Fruit fly (Drosophila melanogaster): ENCODE measurements around the gene CG10970.

Gene CG10970

DNA sequence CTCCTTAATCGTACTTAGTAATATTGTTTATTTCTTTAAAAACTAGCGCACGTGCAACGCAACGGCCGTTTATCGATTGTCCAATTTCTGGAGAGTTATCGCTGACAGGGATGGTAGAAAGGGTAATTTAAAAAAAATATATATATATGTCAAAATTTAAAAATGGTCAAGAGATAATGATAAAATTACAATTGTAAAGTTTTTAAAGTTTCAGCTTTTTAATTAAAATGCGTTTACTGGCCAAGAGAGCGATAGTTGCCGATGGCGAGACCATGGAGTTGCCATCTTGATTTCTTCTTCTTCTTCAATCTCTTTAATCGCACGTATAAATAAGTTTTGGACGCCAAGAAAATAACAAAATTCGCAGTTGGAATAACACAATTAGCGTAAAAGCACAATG lies 9.8 kb upstream of the CG10970 start, which contains the start of the genes CG7246 and HP1b:
TSS of gene CG7246 (minus strand) at position 96 of the 400 bp plus-strand sequence.
TSS of gene HP1b (plus strand) at position 102 of the 400 bp plus-strand sequence.
- TF ChIP-seq Ets21C (GFP tag; optimal IDR thresholded peaks at IDR 0.05) (peak; percentile 37), Blimp-1 (GFP tag; optimal IDR thresholded peaks at IDR 0.05) (no peak), eg (GFP tag; IDR thresholded peaks at IDR 0.05) (peak; percentile 71), vri (GFP tag; optimal IDR thresholded peaks at IDR 0.05) (no peak), Eip75B (GFP tag; optimal IDR thresholded peaks at IDR 0.05) (peak; percentile 49), CG8632 (GFP tag; optimal IDR thresholded peaks at IDR 0.05) (peak; percentile 7), CG1621 (tag; optimal IDR thresholded peaks at IDR 0.05) (peak; percentile 14), svp (GFP tag) (peak; percentile 79), fkh (GFP tag; optimal IDR thresholded peaks at IDR 0.05) (no peak), CG3032 (tag; optimal IDR thresholded peaks at IDR 0.05) (peak; percentile 73), CG10631 (GFP tag; optimal IDR thresholded peaks at IDR 0.05) (peak; percentile 75), CG11902 (GFP tag; optimal IDR thresholded peaks at IDR 0.05) (peak; percentile 11), Hr4 (GFP tag; optimal IDR thresholded peaks at IDR 0.05) (peak; percentile 72), dac (GFP tag; optimal IDR thresholded peaks at IDR 0.05) (peak; percentile 9), CG32006 (GFP tag; optimal IDR thresholded peaks at IDR 0.05) (peak; percentile 53), Sox102F (GFP tag; optimal IDR thresholded peaks at IDR 0.05) (peak; percentile 63), Met (GFP tag; optimal IDR thresholded peaks at IDR 0.05) (peak; percentile 66), spab (GFP tag; optimal IDR thresholded peaks at IDR 0.05) (no peak), Lpt (GFP tag; optimal IDR thresholded peaks at IDR 0.05) (peak; percentile 48), CG3919 (GFP tag; optimal IDR thresholded peaks at IDR 0.05) (peak; percentile 66), lz (GFP tag; optimal IDR thresholded peaks at IDR 0.05) (peak; percentile 67), acj6 (GFP tag; optimal IDR thresholded peaks at IDR 0.05) (peak; percentile 68), CG8119 (GFP tag; IDR thresholded peaks at IDR 0.05) (0 out of 3 replicates have a peak, but pooled peaks have one; percentile 38), CG6792 (GFP tag; optimal IDR thresholded peaks at IDR 0.05) (peak; percentile 35), CG34406 (GFP tag; optimal IDR thresholded peaks at IDR 0.05) (peak; percentile 44), CG7368 (GFP tag; optimal IDR thresholded peaks at IDR 0.05) (peak; percentile 32), achi (GFP tag; optimal IDR thresholded peaks at IDR 0.05) (peak; percentile 72), CG15336 (GFP tag; IDR thresholded peaks at IDR 0.05) (peak; percentile 36; the same call in 1 of the 2 replicates), CG11294 (GFP tag; IDR thresholded peaks at IDR 0.05) (no peak), Hr38 (GFP tag; optimal IDR thresholded peaks at IDR 0.05) (no peak), Hr39 (GFP tag; optimal IDR thresholded peaks at IDR 0.05) (peak; percentile 56), fd85E (GFP tag; optimal IDR thresholded peaks at IDR 0.05) (no peak), CG31627 (GFP tag; optimal IDR thresholded peaks at IDR 0.05) (peak; percentile 58), Eip78C (GFP tag) (peak; percentile 84), cyc (GFP tag; optimal IDR thresholded peaks at IDR 0.05) (peak; percentile 61), salr (GFP tag; optimal IDR thresholded peaks at IDR 0.05) (peak in 1 of 2 experiments; percentile 51), Sox15 (GFP tag; optimal IDR thresholded peaks at IDR 0.05) (peak; percentile 9), CG10669 (GFP tag; optimal IDR thresholded peaks at IDR 0.05) (peak; percentile 31), CG6854 (GFP tag; optimal IDR thresholded peaks at IDR 0.05) (no peak), dsx (GFP tag; optimal IDR thresholded peaks at IDR 0.05; ENCODE audit: poor library complexity, severe bottlenecking) (peak; percentile 36), CG4318 (GFP tag; optimal IDR thresholded peaks at IDR 0.05) (no peak), Ets96B (tag; optimal IDR thresholded peaks at IDR 0.05) (peak; percentile 52), CG11762 (GFP tag; optimal IDR thresholded peaks at IDR 0.05; ENCODE audit: insufficient read depth) (peak; percentile 52), CG9139 (GFP tag; optimal IDR thresholded peaks at IDR 0.05) (no peak), Sox14 (GFP tag; optimal IDR thresholded peaks at IDR 0.05) (peak; percentile 42), Eip93F (GFP tag; optimal IDR thresholded peaks at IDR 0.05) (peak; percentile 52), esn (GFP tag; optimal IDR thresholded peaks at IDR 0.05) (peak; percentile 78), Gug (GFP tag; IDR thresholded peaks at IDR 0.05) (peak; percentile 61; the same call in 1 of the 2 replicates), CG6276 (GFP tag; optimal IDR thresholded peaks at IDR 0.05) (no peak), CG8319 (GFP tag; optimal IDR thresholded peaks at IDR 0.05) (peak; percentile 24), CG6808 (GFP tag; optimal IDR thresholded peaks at IDR 0.05) (peak; percentile 21), net (GFP tag; optimal IDR thresholded peaks at IDR 0.05) (peak; percentile 43)
